Worm (Caenorhabditis elegans): ENCODE results near the gene C18A11.3.
A peak's percentile ranks its signal among the peaks of the same experiment; 100 is the strongest.

The C18A11.3 gene

DNA sequence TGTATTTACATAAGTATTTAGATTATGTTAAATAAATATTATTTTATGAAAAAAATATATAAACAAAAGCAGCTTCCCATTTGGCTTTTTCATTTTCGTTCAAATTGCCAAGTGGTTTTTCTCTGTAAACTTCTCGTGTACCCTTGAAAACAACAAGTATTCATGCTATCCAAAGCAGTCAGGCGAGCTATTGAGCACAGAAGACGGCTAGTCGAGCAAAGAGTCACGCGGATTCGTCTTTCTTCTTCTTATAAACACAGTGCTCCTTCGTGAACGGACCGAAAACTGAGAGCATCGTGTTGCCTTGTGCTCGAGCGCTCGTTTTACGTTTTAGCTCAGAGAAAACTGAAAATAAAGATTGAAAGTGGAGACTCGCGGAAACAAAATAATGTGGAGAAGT, 45.0 kb upstream of the C18A11.3 start (continued):
- TF ChIP-seq ZK185.1 (tag; optimal IDR thresholded peaks at IDR 0.05; ENCODE audit: poor library complexity, severe bottlenecking) = no peak
- no peak for TF ChIP-seq D2030.7 (GFP tag; IDR thresholded peaks at IDR 0.05)

- TF ChIP-seq xnd-1 (tag; optimal IDR thresholded peaks at IDR 0.05) (no peak), B0019.2 (GFP tag; conservative IDR thresholded peaks at IDR 0.05) (0 out of 2 replicates have a peak, but pooled peaks have one; percentile 3), B0336.3 (GFP tag; IDR thresholded peaks at IDR 0.05) (peak; percentile 48; the same call in 1 of the 2 replicates), madf-3 (GFP tag; IDR thresholded peaks at IDR 0.05) (0 out of 2 replicates have a peak, but pooled peaks have one; percentile 28), K11D2.4 (GFP tag; IDR thresholded peaks at IDR 0.05) (peak; percentile 54; the same call in 1 of the 2 replicates), D2030.7 (GFP tag; IDR thresholded peaks at IDR 0.05) (no peak), rcor-1 (GFP tag; IDR thresholded peaks at IDR 0.05) (peak; percentile 37; the same call in 1 of the 2 replicates), sptf-2 (GFP tag; optimal IDR thresholded peaks at IDR 0.05) (no peak), ceh-91 (GFP tag; IDR thresholded peaks at IDR 0.05) (no peak), hsf-1 (GFP tag; IDR thresholded peaks at IDR 0.05) (0 out of 2 replicates have a peak, but pooled peaks have one; percentile 14), repo-1 (tag; optimal IDR thresholded peaks at IDR 0.05) (peak; percentile 36), snpc-1.1 (tag; optimal IDR thresholded peaks at IDR 0.05; ENCODE audit: insufficient read depth) (no peak), unc-130 (GFP tag; optimal IDR thresholded peaks at IDR 0.05) (no peak), ceh-27 (GFP tag; optimal IDR thresholded peaks at IDR 0.05) (no peak), F37B4.10 (GFP tag; IDR thresholded peaks at IDR 0.05) (no peak), athp-1 (tag; optimal IDR thresholded peaks at IDR 0.05) (no peak), attf-5 (GFP tag; optimal IDR thresholded peaks at IDR 0.05) (peak; percentile 40), F57C9.4 (tag; optimal IDR thresholded peaks at IDR 0.05) (no peak), ekl-4 (GFP tag; IDR thresholded peaks at IDR 0.05) (peak; percentile 60), C06A6.2 (GFP tag; conservative IDR thresholded peaks at IDR 0.05) (peak; percentile 49; the same call in 1 of the 2 replicates), ztf-3 (GFP tag; optimal IDR thresholded peaks at IDR 0.05) (peak; percentile 31), rpc-1 (optimal IDR thresholded peaks at IDR 0.05) (no peak), rpc-1 (tag; optimal IDR thresholded peaks at IDR 0.05) (no peak), sea-2 (GFP tag; IDR thresholded peaks at IDR 0.05) (0 out of 2 replicates have a peak, but pooled peaks have one; percentile 43), lin-26 (GFP tag; IDR thresholded peaks at IDR 0.05) (peak; percentile 75; the same call in 1 of the 2 replicates), nfya-1 (tag; optimal IDR thresholded peaks at IDR 0.05; ENCODE audit: borderline replicate concordance, insufficient read depth) (no peak), cebp-1 (GFP tag; IDR thresholded peaks at IDR 0.05) (no peak), cebp-1 (tag; optimal IDR thresholded peaks at IDR 0.05) (peak; percentile 59), lsy-27 (tag; optimal IDR thresholded peaks at IDR 0.05; ENCODE audit: borderline replicate concordance, insufficient read depth) (no peak), F52B5.7 (tag; optimal IDR thresholded peaks at IDR 0.05) (peak; percentile 29), lir-1 (GFP tag; conservative IDR thresholded peaks at IDR 0.05) (0 out of 2 replicates have a peak, but pooled peaks have one; percentile 17), zfh-2 (GFP tag; conservative IDR thresholded peaks at IDR 0.05) (peak; percentile 99), aptf-3 (GFP tag; IDR thresholded peaks at IDR 0.05) (no peak), F55B11.4 (tag; optimal IDR thresholded peaks at IDR 0.05; ENCODE audit: borderline replicate concordance, insufficient read depth) (no peak), lag-1 (GFP tag; IDR thresholded peaks at IDR 0.05) (0 out of 2 replicates have a peak, but pooled peaks have one; percentile 13), chd-7 (tag; optimal IDR thresholded peaks at IDR 0.05) (peak; percentile 75), dox-1 (GFP tag; IDR thresholded peaks at IDR 0.05) (peak; percentile 42; the same call in 1 of the 2 replicates), snpc-3.4 (tag; optimal IDR thresholded peaks at IDR 0.05) (no peak), mcd-1 (GFP tag; IDR thresholded peaks at IDR 0.05) (peak; percentile 74), hmg-20 (GFP tag; IDR thresholded peaks at IDR 0.05) (peak; percentile 45; the same call in 1 of the 2 replicates), hmg-1.2 (GFP tag; IDR thresholded peaks at IDR 0.05) (peak; percentile 41; the same call in 1 of the 2 replicates), tlf-1 (GFP tag; optimal IDR thresholded peaks at IDR 0.05) (no peak), pha-4 (tag; optimal IDR thresholded peaks at IDR 0.05) (no peak), lin-35 (GFP tag; optimal IDR thresholded peaks at IDR 0.05) (peak in 1 of 3 experiments; percentile 36), egrh-3 (GFP tag; IDR thresholded peaks at IDR 0.05) (peak; percentile 100)
These were observed 43.6 kb upstream of the C18A11.3 start for ce11 chrX:8017305-8017704.
